Fruit fly (Drosophila melanogaster) whole organism, embryonic: Measurements from ENCODE around the gene lectin-28C.

ENCODE experiments used
- Gug ChIP-seq: fragments of 200-800 bp; sonication (Bioruptor generic); IDR thresholded peaks from 4 replicates; pipeline ENCODE4 v1.3.6; 2022; ENCODE audit warnings: missing biosample characterization, missing genetic modification characterization
- ac ChIP-seq: fragments of 200-800 bp; sonication (Bioruptor generic); optimal IDR thresholded peaks from 3 replicates; lab custom pipeline; 2017; ENCODE audit warnings: missing biosample characterization, mild to moderate bottlenecking, missing genetic modification characterization
- ttk ChIP-seq: fragments of 200-800 bp; sonication (Bioruptor generic); IDR thresholded peaks from 2 replicates; pipeline ENCODE4 v2.1.2; 2022; ENCODE audit warnings: missing biosample characterization, missing genetic modification characterization
- zen2 ChIP-seq: fragments of 200-800 bp; sonication (Bioruptor generic); IDR thresholded peaks from 3 replicates; pipeline ENCODE4 v1.3.6; 2022; ENCODE audit warnings: missing biosample characterization, missing genetic modification characterization; ENCODE audit not compliant: partially characterized antibody

DNA sequence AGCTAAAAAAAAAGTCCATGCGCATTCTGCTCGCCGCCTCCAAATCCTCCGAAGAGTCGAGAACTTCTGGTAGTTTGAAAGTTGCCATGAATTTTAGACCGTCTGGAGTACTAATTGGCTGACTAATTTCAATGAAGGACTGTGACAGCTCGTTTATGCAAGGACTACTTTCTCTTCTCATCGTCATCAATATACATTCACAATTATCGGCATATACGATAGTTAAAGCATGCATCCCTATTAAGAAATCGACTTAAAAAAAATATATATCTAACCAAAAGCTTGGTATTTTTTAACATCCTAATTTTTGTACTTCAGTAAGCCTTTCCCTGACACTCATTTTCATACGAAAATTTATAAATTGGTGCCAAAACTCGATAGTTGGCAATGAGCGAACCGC, 16.7 kb upstream of the lectin-28C start, which contains the start of gene CG14537:
- TF ChIP-seq Gug (GFP tag; lab: Robert Waterston, UW) = no peak
- no peak for TF ChIP-seq zen2 (GFP tag; lab: Robert Waterston, UW)
- TF ChIP-seq ttk (GFP tag; lab: Robert Waterston, UW) = no peak
- TF ChIP-seq ac (GFP tag; lab: Kevin White, UChicago) = no peak
